Fruit fly (Drosophila melanogaster) whole organism, embryonic: ENCODE measurements around the gene CG9483.

ENCODE experiments used
- Blimp-1 ChIP-seq: fragments of 200-800 bp; sonication (Bioruptor generic); optimal IDR thresholded peaks from 3 replicates; lab custom pipeline; 2018; ENCODE audit warnings: missing biosample characterization, missing genetic modification characterization, mild to moderate bottlenecking, moderate library complexity, missing genetic modification reagents
- CG10431 ChIP-seq: fragments of 200-800 bp; sonication (Bioruptor generic); optimal IDR thresholded peaks from 3 replicates; lab custom pipeline; 2018; ENCODE audit warnings: missing biosample characterization, mild to moderate bottlenecking, missing genetic modification characterization
- CG11456 ChIP-seq: fragments of 200-800 bp; sonication (Bioruptor generic); IDR thresholded peaks from 3 replicates; pipeline ENCODE4 v1.3.6; 2022; ENCODE audit warnings: missing biosample characterization, missing genetic modification characterization
- CG12769 ChIP-seq: fragments of 200-800 bp; sonication (Bioruptor generic); optimal IDR thresholded peaks from 2 replicates; lab custom pipeline; 2019; ENCODE audit warnings: missing biosample characterization, mild to moderate bottlenecking, missing genetic modification characterization, moderate library complexity
- CG13287 ChIP-seq: fragments of 200-800 bp; sonication (Bioruptor generic); IDR thresholded peaks from 2 replicates; pipeline ENCODE4 v1.3.6; 2022; ENCODE audit warnings: missing biosample characterization, missing genetic modification characterization; ENCODE audit not compliant: partially characterized antibody
- CG15479 ChIP-seq: fragments of 200-800 bp; sonication (Bioruptor generic); optimal IDR thresholded peaks from 3 replicates; lab custom pipeline; 2019; ENCODE audit warnings: missing biosample characterization, mild to moderate bottlenecking, missing genetic modification characterization, moderate library complexity
- CG18599 ChIP-seq: fragments of 200-800 bp; sonication (Bioruptor generic); optimal IDR thresholded peaks from 3 replicates; lab custom pipeline; 2017; ENCODE audit warnings: missing biosample characterization, missing genetic modification characterization, mild to moderate bottlenecking, moderate library complexity, missing genetic modification reagents
- CG18764 ChIP-seq: fragments of 200-800 bp; sonication (Bioruptor generic); optimal IDR thresholded peaks from 3 replicates; lab custom pipeline; 2016; ENCODE audit warnings: missing biosample characterization, missing genetic modification characterization
- CG3163 ChIP-seq: fragments of 200-800 bp; sonication (Bioruptor generic); optimal IDR thresholded peaks from 3 replicates; lab custom pipeline; 2016; ENCODE audit warnings: missing biosample characterization, missing genetic modification characterization
- CG32532 ChIP-seq: fragments of 200-800 bp; sonication (Bioruptor generic); IDR thresholded peaks from 2 replicates; pipeline ENCODE4 v1.3.6; 2022; ENCODE audit warnings: missing biosample characterization, missing genetic modification characterization
- CG32767 ChIP-seq: fragments of 200-800 bp; sonication (Bioruptor generic); IDR thresholded peaks from 2 replicates; pipeline ENCODE4 v1.3.6; 2022; ENCODE audit warnings: missing biosample characterization, missing genetic modification characterization
- CG5245 ChIP-seq: fragments of 200-800 bp; sonication (Bioruptor generic); optimal IDR thresholded peaks from 3 replicates; lab custom pipeline; 2016; ENCODE audit warnings: missing biosample characterization, missing genetic modification characterization
- CG6254 ChIP-seq: fragments of 200-800 bp; sonication (Bioruptor generic); optimal IDR thresholded peaks from 3 replicates; lab custom pipeline; 2017; ENCODE audit warnings: mild to moderate bottlenecking, missing biosample characterization, missing genetic modification reagents, missing genetic modification characterization
- CG7786 ChIP-seq: fragments of 200-800 bp; sonication (Bioruptor generic); optimal IDR thresholded peaks from 2 replicates; lab custom pipeline; 2016; ENCODE audit warnings: missing biosample characterization, missing genetic modification characterization
- CG7839 ChIP-seq: fragments of 200-800 bp; sonication (Bioruptor generic); optimal IDR thresholded peaks from 3 replicates; lab custom pipeline; 2018; ENCODE audit warnings: missing biosample characterization, mild to moderate bottlenecking, missing genetic modification characterization, moderate library complexity
- CG8924 ChIP-seq: fragments of 200-800 bp; optimal IDR thresholded peaks from 3 replicates; lab custom pipeline; 2019; ENCODE audit warnings: missing biosample characterization, mild to moderate bottlenecking, missing genetic modification characterization, moderate library complexity
- CG9437 ChIP-seq: fragments of 200-800 bp; sonication (Bioruptor generic); optimal IDR thresholded peaks from 2 replicates; lab custom pipeline; 2018; ENCODE audit warnings: missing biosample characterization, mild to moderate bottlenecking, missing genetic modification characterization
- CG9727 ChIP-seq: fragments of 200-800 bp; sonication (Bioruptor generic); optimal IDR thresholded peaks from 3 replicates; lab custom pipeline; 2017; ENCODE audit warnings: missing biosample characterization, mild to moderate bottlenecking, missing genetic modification characterization
- Deaf1 ChIP-seq: fragments of 200-800 bp; optimal IDR thresholded peaks from 3 replicates; lab custom pipeline; 2019; ENCODE audit warnings: missing biosample characterization, mild to moderate bottlenecking, missing genetic modification characterization, moderate library complexity
- Fer2 ChIP-seq: fragments of 200-800 bp; sonication (Bioruptor generic); optimal IDR thresholded peaks from 2 replicates; lab custom pipeline; 2018; ENCODE audit warnings: missing biosample characterization, mild to moderate bottlenecking, missing genetic modification characterization, moderate library complexity
- Hand ChIP-seq: fragments of 200-800 bp; sonication (Bioruptor generic); optimal IDR thresholded peaks from 2 replicates; lab custom pipeline; 2017; ENCODE audit warnings: mild to moderate bottlenecking, missing biosample characterization, missing genetic modification reagents, missing genetic modification characterization
- Hsf ChIP-seq: fragments of 200-800 bp; sonication (Bioruptor generic); optimal IDR thresholded peaks from 3 replicates; lab custom pipeline; 2016; ENCODE audit warnings: missing biosample characterization, missing genetic modification characterization
- NK7.1 ChIP-seq: fragments of 200-800 bp; sonication (Bioruptor generic); optimal IDR thresholded peaks from 3 replicates; lab custom pipeline; 2016; ENCODE audit warnings: missing biosample characterization, missing genetic modification characterization
- Neu2 ChIP-seq: fragments of 200-800 bp; sonication (Bioruptor generic); optimal IDR thresholded peaks from 3 replicates; lab custom pipeline; 2016; ENCODE audit warnings: missing biosample characterization, missing genetic modification characterization, borderline replicate concordance
- Six4 ChIP-seq: fragments of 200-800 bp; sonication (Bioruptor generic); optimal IDR thresholded peaks from 2 replicates; lab custom pipeline; 2016; ENCODE audit warnings: missing biosample characterization, missing genetic modification characterization
- ac ChIP-seq: fragments of 200-800 bp; sonication (Bioruptor generic); optimal IDR thresholded peaks from 3 replicates; lab custom pipeline; 2017; ENCODE audit warnings: missing biosample characterization, mild to moderate bottlenecking, missing genetic modification characterization
- ara ChIP-seq: fragments of 200-800 bp; sonication (Bioruptor generic); IDR thresholded peaks from 2 replicates; pipeline ENCODE4 v1.3.6; 2022; ENCODE audit warnings: missing biosample characterization, missing genetic modification characterization
- ash1 ChIP-seq: fragments of 200-800 bp; sonication (Bioruptor generic); optimal IDR thresholded peaks from 2 replicates; lab custom pipeline; 2018; ENCODE audit warnings: missing biosample characterization, mild to moderate bottlenecking, missing genetic modification characterization
- cad ChIP-seq: fragments of >200 bp; optimal IDR thresholded peaks from 2 replicates; lab custom pipeline; 2017; ENCODE audit warnings: missing biosample characterization, missing genetic modification characterization
- cg ChIP-seq: fragments of 200-800 bp; sonication (Bioruptor generic); optimal IDR thresholded peaks from 3 replicates; lab custom pipeline; 2019; ENCODE audit warnings: missing biosample characterization, mild to moderate bottlenecking, missing genetic modification characterization, moderate library complexity
- crol ChIP-seq: fragments of 200-800 bp; sonication (Bioruptor generic); IDR thresholded peaks from 2 replicates; pipeline ENCODE4 v1.3.6; 2022; ENCODE audit warnings: missing biosample characterization, missing genetic modification characterization
- ems ChIP-seq: fragments of 200-800 bp; sonication (Bioruptor generic); optimal IDR thresholded peaks from 3 replicates; lab custom pipeline; 2016; ENCODE audit warnings: missing biosample characterization, missing genetic modification characterization
- eve ChIP-seq, 2 experiments: fragments of >200 bp; optimal IDR thresholded peaks; 2 replicates each; lab custom pipeline; 2017; ENCODE audit warnings: missing biosample characterization in 2 of 2, missing genetic modification characterization in 2 of 2
- fu2 ChIP-seq: fragments of 200-800 bp; sonication (Bioruptor generic); optimal IDR thresholded peaks from 2 replicates; lab custom pipeline; 2016; ENCODE audit warnings: missing biosample characterization, missing genetic modification characterization
- grn ChIP-seq: fragments of 200-800 bp; sonication (Bioruptor generic); optimal IDR thresholded peaks from 3 replicates; lab custom pipeline; 2017; ENCODE audit warnings: missing biosample characterization, missing genetic modification characterization
- hbn ChIP-seq: fragments of 200-800 bp; sonication (Bioruptor generic); IDR thresholded peaks from 2 replicates; pipeline ENCODE4 v1.3.6; 2022; ENCODE audit warnings: missing biosample characterization, missing genetic modification characterization; ENCODE audit not compliant: partially characterized antibody
- jumu ChIP-seq: fragments of 200-800 bp; sonication (Bioruptor generic); optimal IDR thresholded peaks from 3 replicates; lab custom pipeline; 2016; ENCODE audit warnings: missing biosample characterization, missing genetic modification characterization
- kni ChIP-seq: fragments of 200-800 bp; sonication (Bioruptor generic); optimal IDR thresholded peaks from 3 replicates; lab custom pipeline; 2017; ENCODE audit warnings: mild to moderate bottlenecking, missing biosample characterization, missing genetic modification reagents, missing genetic modification characterization
- lilli ChIP-seq: fragments of 200-800 bp; sonication (Bioruptor generic); optimal IDR thresholded peaks from 3 replicates; lab custom pipeline; 2016; ENCODE audit warnings: missing biosample characterization, missing genetic modification characterization
- lola ChIP-seq, 3 experiments: fragments of >200 bp in 2 of 3; fragments of 200-800 bp in 1 of 3; sonication (Bioruptor generic) in 1 of 3; optimal IDR thresholded peaks; 2 replicates each; lab custom pipeline; 2017 to 2019; ENCODE audit warnings: missing biosample characterization in 3 of 3, missing genetic modification characterization in 3 of 3, mild to moderate bottlenecking in 1 of 3, moderate library complexity in 1 of 3
- pan ChIP-seq, 4 experiments: fragments of >200 bp in 3 of 4; fragments of 200-800 bp in 1 of 4; sonication (Bioruptor generic) in 1 of 4; optimal IDR thresholded peaks in 3 of 4; IDR thresholded peaks in 1 of 4; 2 replicates each; pipeline versions ENCODE4 v1.3.6 to Lab custom; 2017 to 2022; ENCODE audit warnings: missing biosample characterization in 2 of 4, missing genetic modification characterization in 2 of 4, mixed read lengths in 1 of 4
- pros ChIP-seq: fragments of 200-800 bp; sonication (Bioruptor generic); optimal IDR thresholded peaks from 3 replicates; lab custom pipeline; 2019; ENCODE audit warnings: missing biosample characterization, mild to moderate bottlenecking, missing genetic modification characterization, moderate library complexity
- run ChIP-seq: fragments of 200-800 bp; sonication (Bioruptor generic); optimal IDR thresholded peaks from 3 replicates; lab custom pipeline; 2018; ENCODE audit warnings: missing biosample characterization, mild to moderate bottlenecking, missing genetic modification characterization
- shn ChIP-seq: fragments of 200-800 bp; sonication (Bioruptor generic); optimal IDR thresholded peaks from 3 replicates; lab custom pipeline; 2016; ENCODE audit warnings: missing biosample characterization, missing genetic modification characterization
- sqz ChIP-seq: fragments of 200-800 bp; sonication (Bioruptor generic); optimal IDR thresholded peaks from 3 replicates; lab custom pipeline; 2018; ENCODE audit warnings: missing biosample characterization, mild to moderate bottlenecking, missing genetic modification characterization
- tll ChIP-seq, 2 experiments: fragments of 200-800 bp in 1 of 2; fragments of >200 bp in 1 of 2; sonication (Bioruptor generic) in 1 of 2; optimal IDR thresholded peaks; 2 replicates each; lab custom pipeline; 2017 to 2019; ENCODE audit warnings: missing biosample characterization in 2 of 2, missing genetic modification characterization in 2 of 2, mild to moderate bottlenecking in 1 of 2, moderate library complexity in 1 of 2
- twi ChIP-seq: fragments of 200-800 bp; optimal IDR thresholded peaks from 2 replicates; lab custom pipeline; 2019; ENCODE audit warnings: missing biosample characterization, mild to moderate bottlenecking, missing genetic modification characterization, moderate library complexity
- z ChIP-seq: fragments of 200-800 bp; sonication (Bioruptor generic); IDR thresholded peaks from 3 replicates; pipeline ENCODE4 v1.3.6; 2022; ENCODE audit warnings: missing biosample characterization, missing genetic modification characterization

CG9483 gene

DNA sequence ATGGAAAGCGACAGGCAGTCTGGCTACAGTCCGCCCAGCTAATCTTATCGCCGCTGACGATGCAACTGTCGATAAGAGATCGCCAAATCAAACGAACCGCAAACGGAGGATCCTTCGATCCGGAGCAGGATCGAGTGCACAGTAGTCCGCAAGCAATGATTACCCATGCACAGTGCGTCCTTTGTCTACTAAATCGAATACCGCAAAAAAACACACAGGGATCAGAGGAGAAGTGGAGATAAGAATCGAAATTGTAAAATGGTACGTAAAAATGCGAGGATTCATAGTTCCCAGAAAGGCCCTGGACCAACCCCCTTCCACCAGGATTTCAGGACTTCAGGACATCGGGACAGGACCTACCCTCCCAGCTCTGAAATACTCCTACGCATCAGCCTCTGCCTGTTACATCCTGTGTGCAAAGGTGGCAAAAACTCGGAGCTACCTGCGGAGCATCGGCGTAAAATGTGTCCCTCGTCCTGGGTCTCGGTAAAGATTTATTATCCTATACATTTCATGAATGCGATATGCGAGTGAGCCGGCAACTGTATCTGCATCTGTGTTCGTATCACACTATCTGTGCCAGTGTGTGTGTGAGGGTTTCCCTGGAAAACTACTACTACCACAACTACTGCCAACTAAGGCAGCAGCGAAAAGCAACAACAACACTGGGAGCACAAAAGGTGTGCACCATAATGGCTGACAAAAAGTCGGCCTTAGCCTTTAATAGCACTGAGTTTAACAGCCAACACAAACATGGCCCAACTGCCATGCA is 24.9 kb upstream of the CG9483 start (continued):
- TF ChIP-seq jumu (GFP tag; lab: Kevin White, UChicago): no peak
- peak; percentile 77 for TF ChIP-seq cad (GFP tag; lab: Kevin White, UChicago)
- peak; percentile 62 for TF ChIP-seq kni (GFP tag; lab: Kevin White, UChicago)
- no peak for TF ChIP-seq CG7786 (GFP tag; lab: Kevin White, UChicago)
- peak; percentile 55 for TF ChIP-seq cg (GFP tag; lab: Kevin White, UChicago)
- TF ChIP-seq run (tag; lab: Kevin White, UChicago): no peak
- no peak for TF ChIP-seq hbn (GFP tag; lab: Robert Waterston, UW)
- TF ChIP-seq pros (GFP tag; lab: Kevin White, UChicago): peak; percentile 44
- TF ChIP-seq CG11456 (GFP tag; lab: Robert Waterston, UW): no peak
- TF ChIP-seq Hsf (GFP tag; lab: Kevin White, UChicago): no peak
- TF ChIP-seq twi (tag; lab: Kevin White, UChicago): peak; percentile 50
- TF ChIP-seq CG6254: no peak
- no peak for TF ChIP-seq CG3163 (GFP tag; lab: Kevin White, UChicago)
- peak; percentile 99 for TF ChIP-seq CG15479
- TF ChIP-seq lilli (GFP tag; lab: Kevin White, UChicago): no peak
- no peak for TF ChIP-seq pan (optimal IDR thresholded peaks at IDR 0.05; lab: Kevin White, UChicago)
- peak in 1 of 2 experiments; percentile 12 for TF ChIP-seq pan (GFP tag; optimal IDR thresholded peaks at IDR 0.05 in 1 of 2, IDR thresholded peaks at IDR 0.05 in 1 of 2)
- TF ChIP-seq eve (GFP tag; optimal IDR thresholded peaks at IDR 0.05; lab: Kevin White, UChicago): no peak
- TF ChIP-seq sqz (GFP tag; lab: Kevin White, UChicago): no peak
- no peak for TF ChIP-seq Fer2 (tag; lab: Kevin White, UChicago)
- TF ChIP-seq crol (GFP tag; lab: Robert Waterston, UW): no peak
- TF ChIP-seq CG13287 (GFP tag; lab: Robert Waterston, UW): no peak
- TF ChIP-seq, all 482 proteins: peak for 15

DNA sequence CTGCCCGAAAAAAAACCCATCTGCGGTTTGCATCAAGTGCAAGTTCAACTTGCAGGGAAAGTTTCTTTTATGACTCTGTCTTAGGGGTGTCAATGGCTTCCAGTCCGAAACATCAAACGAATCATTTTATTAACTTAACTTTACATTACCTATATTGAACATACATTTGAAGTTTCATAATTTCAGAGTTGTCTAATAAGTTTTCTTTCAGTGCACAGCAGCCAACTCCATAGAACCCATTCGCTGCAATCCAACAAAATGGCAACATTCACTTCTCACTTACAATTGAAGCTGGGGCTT is 24.4 kb upstream of the CG9483 start:
- TF ChIP-seq CG7839 (tag; lab: Kevin White, UChicago) (no peak), CG5245 (GFP tag; lab: Kevin White, UChicago) (no peak), tll (GFP tag; optimal IDR thresholded peaks at IDR 0.05; lab: Kevin White, UChicago) (peak in 1 of 2 experiments; percentile 10), CG32532 (no peak), NK7.1 (GFP tag; lab: Kevin White, UChicago) (no peak), CG32767 (GFP tag; lab: Robert Waterston, UW) (no peak), Six4 (GFP tag; lab: Kevin White, UChicago) (no peak), ara (GFP tag; lab: Robert Waterston, UW) (peak; percentile 40; the same call in 1 of the 2 replicates), Deaf1 (tag; lab: Kevin White, UChicago) (no peak), Hand (GFP tag; lab: Kevin White, UChicago) (no peak), CG9727 (GFP tag; lab: Kevin White, UChicago) (peak; percentile 57), eve (GFP tag; optimal IDR thresholded peaks at IDR 0.05; lab: Kevin White, UChicago) (no peak), z (no peak), Neu2 (GFP tag; lab: Kevin White, UChicago) (peak; percentile 28), CG18764 (GFP tag; lab: Kevin White, UChicago) (no peak), ems (no peak), CG12769 (tag; lab: Kevin White, UChicago) (no peak), ash1 (GFP tag; lab: Kevin White, UChicago) (no peak), lola (GFP tag; optimal IDR thresholded peaks at IDR 0.05; lab: Kevin White, UChicago) (peak in 1 of 3 experiments; percentile 35), ac (GFP tag; lab: Kevin White, UChicago) (peak; percentile 57), shn (GFP tag; lab: Kevin White, UChicago) (no peak), CG9437 (GFP tag; lab: Kevin White, UChicago) (no peak), pros (GFP tag; lab: Kevin White, UChicago) (no peak), CG18599 (GFP tag; lab: Kevin White, UChicago) (no peak), CG8924 (tag; lab: Kevin White, UChicago) (no peak), Blimp-1 (peak; percentile 24), CG10431 (no peak), fu2 (no peak), grn (GFP tag; lab: Kevin White, UChicago) (no peak)
